Fruit fly (Drosophila melanogaster): ENCODE results near the gene Ccp84Af.
A peak's percentile ranks its signal among the peaks of the same experiment; 100 is the strongest.

The Ccp84Af gene

dm6 chr3R:6683671-6684070 is 6.4 kb downstream of the Ccp84Af start:
- TF ChIP-seq Dll (GFP tag; IDR thresholded peaks at IDR 0.05; ENCODE audit: partially characterized antibody) (no peak), Dek (tag; optimal IDR thresholded peaks at IDR 0.05) (no peak), Blimp-1 (GFP tag; optimal IDR thresholded peaks at IDR 0.05) (peak; percentile 81), hkb (optimal IDR thresholded peaks at IDR 0.05) (no peak), hkb (GFP tag; IDR thresholded peaks at IDR 0.05) (no peak), bab2 (GFP tag; optimal IDR thresholded peaks at IDR 0.05) (no peak), Dip2 (GFP tag; IDR thresholded peaks at IDR 0.05) (peak; percentile 89), zfh1 (GFP tag; IDR thresholded peaks at IDR 0.05) (no peak), Deaf1 (tag; optimal IDR thresholded peaks at IDR 0.05) (no peak), lab (GFP tag; optimal IDR thresholded peaks at IDR 0.05) (no peak), az2 (GFP tag; optimal IDR thresholded peaks at IDR 0.05) (no peak), CG7745 (tag; optimal IDR thresholded peaks at IDR 0.05) (no peak), insv (GFP tag; optimal IDR thresholded peaks at IDR 0.05) (no peak), CG12391 (tag; optimal IDR thresholded peaks at IDR 0.05) (no peak), Jarid2 (GFP tag; optimal IDR thresholded peaks at IDR 0.05) (peak; percentile 2), CG17829 (tag; optimal IDR thresholded peaks at IDR 0.05) (no peak), mam (GFP tag; optimal IDR thresholded peaks at IDR 0.05) (no peak), kah (GFP tag; optimal IDR thresholded peaks at IDR 0.05) (peak; percentile 88), HLH54F (GFP tag; optimal IDR thresholded peaks at IDR 0.05) (no peak), Atf-2 (GFP tag; optimal IDR thresholded peaks at IDR 0.05) (no peak), sim (GFP tag; IDR thresholded peaks at IDR 0.05) (no peak), CG2199 (GFP tag; IDR thresholded peaks at IDR 0.05) (peak; percentile 83; the same call in 2 of the 3 replicates), CTCF (GFP tag; optimal IDR thresholded peaks at IDR 0.05) (peak; percentile 95)

- TF ChIP-seq Nf-YB (GFP tag; optimal IDR thresholded peaks at IDR 0.05) (peak; percentile 99), CG1832 (GFP tag; optimal IDR thresholded peaks at IDR 0.05) (peak; percentile 60), CG11560 (tag; IDR thresholded peaks at IDR 0.05) (no peak), Mrtf (GFP tag; IDR thresholded peaks at IDR 0.05) (no peak), CG17385 (GFP tag; optimal IDR thresholded peaks at IDR 0.05) (no peak), Nf-YA (GFP tag; IDR thresholded peaks at IDR 0.05) (peak; percentile 91), ro (GFP tag; IDR thresholded peaks at IDR 0.05) (no peak), chif (GFP tag; optimal IDR thresholded peaks at IDR 0.05) (no peak), ap (GFP tag; IDR thresholded peaks at IDR 0.05) (no peak), CG4424 (GFP tag; optimal IDR thresholded peaks at IDR 0.05) (no peak), CG15479 (GFP tag; optimal IDR thresholded peaks at IDR 0.05) (peak; percentile 69), Atf-2 (GFP tag; optimal IDR thresholded peaks at IDR 0.05) (no peak), jing (GFP tag; optimal IDR thresholded peaks at IDR 0.05) (peak; percentile 27), hbn (GFP tag; IDR thresholded peaks at IDR 0.05; ENCODE audit: partially characterized antibody) (no peak), Nf-YC (tag; optimal IDR thresholded peaks at IDR 0.05) (peak; percentile 98), emc (GFP tag; optimal IDR thresholded peaks at IDR 0.05) (no peak), Taf1 (GFP tag; IDR thresholded peaks at IDR 0.05) (no peak), Fer3 (tag; optimal IDR thresholded peaks at IDR 0.05) (no peak), B-H1 (GFP tag; IDR thresholded peaks at IDR 0.05) (no peak), nom (GFP tag; optimal IDR thresholded peaks at IDR 0.05) (no peak), Jarid2 (GFP tag; optimal IDR thresholded peaks at IDR 0.05) (peak; percentile 52), Deaf1 (tag; optimal IDR thresholded peaks at IDR 0.05) (peak; percentile 37), CG10321 (GFP tag; IDR thresholded peaks at IDR 0.05) (peak; percentile 94), klu (GFP tag; IDR thresholded peaks at IDR 0.05) (no peak), seq (GFP tag; IDR thresholded peaks at IDR 0.05) (peak; percentile 52; the same call in 1 of the 2 replicates), Tbp (GFP tag; optimal IDR thresholded peaks at IDR 0.05) (no peak), pros (GFP tag; optimal IDR thresholded peaks at IDR 0.05) (peak; percentile 3), CG3163 (GFP tag; optimal IDR thresholded peaks at IDR 0.05) (no peak), row (GFP tag; IDR thresholded peaks at IDR 0.05) (no peak)
These were observed 6.9 kb downstream of the Ccp84Af start for dm6 chr3R:6683135-6683534.
